Fruit fly (Drosophila melanogaster) whole organism, adult: Measurements from ENCODE around the gene moon.
A peak's percentile ranks its signal among the peaks of the same experiment; 100 is the strongest.

ENCODE experiments used
- CG11617 ChIP-seq: fragments of 200-800 bp; sonication (Bioruptor generic); optimal IDR thresholded peaks from 2 replicates; lab custom pipeline; 2017; ENCODE audit warnings: mild to moderate bottlenecking, missing biosample characterization, missing genetic modification reagents, missing genetic modification characterization
- CG12768 ChIP-seq: fragments of 200-800 bp; sonication (Bioruptor generic); optimal IDR thresholded peaks from 2 replicates; lab custom pipeline; 2017; ENCODE audit warnings: missing biosample characterization, missing genetic modification characterization, mild to moderate bottlenecking, moderate library complexity, missing genetic modification reagents
- CG14711 ChIP-seq: fragments of 200-800 bp; sonication (Bioruptor generic); optimal IDR thresholded peaks from 2 replicates; lab custom pipeline; 2018; ENCODE audit warnings: missing biosample characterization, mild to moderate bottlenecking, missing genetic modification characterization, moderate library complexity
- CG1620 ChIP-seq: fragments of 200-800 bp; sonication (Bioruptor generic); optimal IDR thresholded peaks from 2 replicates; lab custom pipeline; 2016; ENCODE audit warnings: missing biosample characterization, missing genetic modification characterization
- CG33017 ChIP-seq: fragments of 200-800 bp; sonication (Bioruptor generic); optimal IDR thresholded peaks from 2 replicates; lab custom pipeline; 2018; ENCODE audit warnings: missing biosample characterization, mild to moderate bottlenecking, missing genetic modification characterization, moderate library complexity
- CG5204 ChIP-seq: fragments of 200-800 bp; sonication (Bioruptor generic); optimal IDR thresholded peaks from 2 replicates; lab custom pipeline; 2016; ENCODE audit warnings: missing biosample characterization, missing genetic modification characterization
- CG7045 ChIP-seq: fragments of 200-800 bp; sonication (Bioruptor generic); optimal IDR thresholded peaks from 2 replicates; lab custom pipeline; 2017; ENCODE audit warnings: missing biosample characterization, mild to moderate bottlenecking, missing genetic modification characterization
- CG7101 ChIP-seq: fragments of 200-800 bp; sonication (Bioruptor generic); optimal IDR thresholded peaks from 2 replicates; lab custom pipeline; 2018; ENCODE audit warnings: missing biosample characterization, mild to moderate bottlenecking, missing genetic modification characterization, moderate library complexity
- Clk ChIP-seq: fragments of 200-800 bp; sonication (Bioruptor generic); optimal IDR thresholded peaks from 2 replicates; lab custom pipeline; 2017; ENCODE audit warnings: missing biosample characterization, missing genetic modification characterization
- Crg-1 ChIP-seq: fragments of 200-800 bp; sonication (Bioruptor generic); optimal IDR thresholded peaks from 2 replicates; lab custom pipeline; 2016; ENCODE audit warnings: missing biosample characterization, missing genetic modification characterization
- Hr96 ChIP-seq: fragments of 200-800 bp; sonication (Bioruptor generic); optimal IDR thresholded peaks from 2 replicates; lab custom pipeline; 2016; ENCODE audit warnings: missing biosample characterization, missing genetic modification characterization
- Mnt ChIP-seq: fragments of 200-800 bp; sonication (Bioruptor generic); optimal IDR thresholded peaks from 2 replicates; lab custom pipeline; 2016; ENCODE audit warnings: missing biosample characterization, mild to moderate bottlenecking, missing genetic modification characterization
- bab1 ChIP-seq: fragments of 200-800 bp; sonication (Bioruptor generic); optimal IDR thresholded peaks from 3 replicates; lab custom pipeline; 2019; ENCODE audit warnings: missing biosample characterization, mild to moderate bottlenecking, missing genetic modification characterization, moderate library complexity
- cic ChIP-seq: fragments of 200-800 bp; sonication (Bioruptor generic); optimal IDR thresholded peaks from 2 replicates; lab custom pipeline; 2017; ENCODE audit warnings: missing biosample characterization, mild to moderate bottlenecking, missing genetic modification characterization, moderate library complexity
- cnc ChIP-seq, 2 experiments: fragments of >200 bp; optimal IDR thresholded peaks; 2 replicates each; lab custom pipeline; 2017
- kay ChIP-seq: fragments of 200-800 bp; sonication (Bioruptor generic); peaks from one replicate; lab custom pipeline; 2016; ENCODE audit warnings: missing biosample characterization, missing genetic modification characterization, borderline replicate concordance
- ovo ChIP-seq: fragments of 200-800 bp; sonication (Bioruptor generic); optimal IDR thresholded peaks from 2 replicates; lab custom pipeline; 2016; ENCODE audit warnings: missing biosample characterization, missing genetic modification characterization
- pad ChIP-seq: fragments of 200-800 bp; sonication (Bioruptor generic); optimal IDR thresholded peaks from 3 replicates; lab custom pipeline; 2017; ENCODE audit warnings: missing biosample characterization, missing genetic modification characterization, mild to moderate bottlenecking, moderate library complexity, missing genetic modification reagents
- tj ChIP-seq: fragments of 200-800 bp; sonication (Bioruptor generic); optimal IDR thresholded peaks from 3 replicates; lab custom pipeline; 2017; ENCODE audit warnings: missing biosample characterization, mild to moderate bottlenecking, missing genetic modification characterization, moderate library complexity

Gene moon

dm6 chrX:12032136-12032682 lies 40.4 kb downstream of the moon start, which contains the start of gene Cyp318a1:
Gene Cyp318a1 (plus strand): TSS chrX:12032632.
- TF ChIP-seq cic (GFP tag; lab: Kevin White, UChicago) (no peak), CG5204 (GFP tag; lab: Kevin White, UChicago) (no peak), Crg-1 (no peak), CG11617 (GFP tag; lab: Kevin White, UChicago) (no peak), bab1 (GFP tag; lab: Kevin White, UChicago) (no peak), kay (GFP tag; lab: Kevin White, UChicago) (no peak), CG12768 (no peak), CG14711 (tag; lab: Kevin White, UChicago) (no peak), pad (no peak), Clk (no peak), CG7045 (GFP tag; lab: Kevin White, UChicago) (no peak), ovo (no peak)

dm6 chrX:12031400-12031799 lies 41.2 kb downstream of the moon start, which contains the start of gene Cyp311a1:
Gene Cyp311a1 (minus strand): TSS chrX:12031465.
- TF ChIP-seq Hr96 (GFP tag; lab: Kevin White, UChicago) (no peak), CG12768 (no peak), Clk (no peak), CG7101 (tag; lab: Kevin White, UChicago) (peak; percentile 56), CG33017 (peak; percentile 60), bab1 (GFP tag; lab: Kevin White, UChicago) (no peak), CG11617 (GFP tag; lab: Kevin White, UChicago) (no peak), pad (no peak), CG7045 (GFP tag; lab: Kevin White, UChicago) (no peak), tj (no peak), kay (GFP tag; lab: Kevin White, UChicago) (no peak), Crg-1 (no peak), CG14711 (tag; lab: Kevin White, UChicago) (peak; percentile 48)

- no peak for TF ChIP-seq Crg-1
- TF ChIP-seq Mnt (GFP tag; lab: Kevin White, UChicago): peak; percentile 74
- TF ChIP-seq ovo: no peak
- no peak for TF ChIP-seq CG14711 (tag; lab: Kevin White, UChicago)
- TF ChIP-seq tj: no peak
- TF ChIP-seq bab1 (GFP tag; lab: Kevin White, UChicago): peak; percentile 38
- no peak for TF ChIP-seq CG11617 (GFP tag; lab: Kevin White, UChicago)
- TF ChIP-seq kay (GFP tag; lab: Kevin White, UChicago): no peak
- no peak for TF ChIP-seq cic (GFP tag; lab: Kevin White, UChicago)
- TF ChIP-seq CG7101 (tag; lab: Kevin White, UChicago): no peak
- no peak for TF ChIP-seq CG5204 (GFP tag; lab: Kevin White, UChicago)
- TF ChIP-seq Hr96 (GFP tag; lab: Kevin White, UChicago): no peak
- no peak for TF ChIP-seq pad
- no peak for TF ChIP-seq CG1620
- TF ChIP-seq cnc (optimal IDR thresholded peaks at IDR 0.05; lab: Kevin White, UChicago): no peak
- no peak for TF ChIP-seq CG33017
These were observed 43.6 kb downstream of the moon start, which contains the start of gene Usp7 for dm6 chrX:12028825-12029514. Gene Usp7 (minus strand): TSS chrX:12029032.
